Worm (Caenorhabditis elegans): ENCODE measurements around the gene hlh-15.

ce11 chrX:2365890-2366289, 47.3 kb downstream of the hlh-15 start, which contains the start of gene T24D8.6:
- TF ChIP-seq fos-1 (tag; optimal IDR thresholded peaks at IDR 0.05) (no peak), snpc-1.2 (GFP tag; IDR thresholded peaks at IDR 0.05) (no peak), ces-1 (GFP tag; optimal IDR thresholded peaks at IDR 0.05) (no peak), pha-4 (GFP tag; IDR thresholded peaks at IDR 0.05) (no peak), pha-4 (tag; optimal IDR thresholded peaks at IDR 0.05) (no peak), unc-62 (GFP tag; optimal IDR thresholded peaks at IDR 0.05 in 1 of 2) (no peak), unc-62 (tag; optimal IDR thresholded peaks at IDR 0.05) (no peak)

Data from whole organism, L4 larva.